Worm (Caenorhabditis elegans): ENCODE results near the gene F01G10.6.

Gene F01G10.6

DNA sequence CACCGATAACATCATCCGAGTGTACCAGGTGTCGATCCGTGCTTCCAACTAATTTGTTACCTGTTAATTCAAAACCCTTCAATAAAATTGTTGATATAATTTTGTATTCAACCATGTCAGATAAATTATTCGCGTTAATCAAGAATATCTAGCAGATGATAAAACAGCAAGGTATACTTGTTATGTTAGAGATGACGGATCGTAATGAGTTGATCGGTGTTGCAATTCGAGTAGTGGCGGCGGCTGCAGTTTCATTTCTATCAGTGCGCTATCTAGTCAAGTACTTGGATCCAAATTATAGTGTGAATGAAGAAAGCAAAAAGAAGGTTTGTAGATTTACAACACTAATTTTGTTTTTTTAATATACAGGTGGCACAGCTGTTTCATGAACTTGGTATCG, 49.7 kb downstream of the F01G10.6 start, which contains the start of gene mspn-1 (continued):
- TF ChIP-seq dpl-1 (GFP tag; optimal IDR thresholded peaks at IDR 0.05), result no peak
- TF ChIP-seq mel-28 (tag; optimal IDR thresholded peaks at IDR 0.05; ENCODE audit: borderline replicate concordance), result no peak
- TF ChIP-seq dox-1 (GFP tag; IDR thresholded peaks at IDR 0.05), result no peak
- TF ChIP-seq rcor-1 (GFP tag; IDR thresholded peaks at IDR 0.05), result peak; percentile 21; the same call in 1 of the 2 replicates
- no peak for TF ChIP-seq nfyb-1 (GFP tag; IDR thresholded peaks at IDR 0.05)
- peak; percentile 16 for TF ChIP-seq lsl-1 (GFP tag; optimal IDR thresholded peaks at IDR 0.05)
- no peak for TF ChIP-seq snpc-4 (GFP tag; optimal IDR thresholded peaks at IDR 0.05)
- TF ChIP-seq snpc-4 (tag; optimal IDR thresholded peaks at IDR 0.05), result no peak
- TF ChIP-seq xnd-1 (tag; optimal IDR thresholded peaks at IDR 0.05), result no peak
- no peak for TF ChIP-seq lir-1 (GFP tag; conservative IDR thresholded peaks at IDR 0.05)
- no peak for TF ChIP-seq T07F8.4 (tag; optimal IDR thresholded peaks at IDR 0.05)
- TF ChIP-seq lin-26 (GFP tag; IDR thresholded peaks at IDR 0.05), result 0 out of 2 replicates have a peak, but pooled peaks have one; percentile 48
- TF ChIP-seq repo-1 (tag; optimal IDR thresholded peaks at IDR 0.05), result no peak
- TF ChIP-seq aptf-3 (GFP tag; IDR thresholded peaks at IDR 0.05), result no peak
- TF ChIP-seq snpc-1.3 (tag; optimal IDR thresholded peaks at IDR 0.05; ENCODE audit: insufficient read depth), result no peak
- TF ChIP-seq B0261.1 (tag; optimal IDR thresholded peaks at IDR 0.05), result no peak
- TF ChIP-seq madf-6 (GFP tag; IDR thresholded peaks at IDR 0.05), result peak; percentile 54; the same call in 1 of the 2 replicates
- TF ChIP-seq hsf-1 (GFP tag; IDR thresholded peaks at IDR 0.05), result peak; percentile 61; the same call in 1 of the 2 replicates
- no peak for TF ChIP-seq nhr-27 (tag; optimal IDR thresholded peaks at IDR 0.05)
- TF ChIP-seq K12H6.12 (tag; optimal IDR thresholded peaks at IDR 0.05), result no peak
- no peak for TF ChIP-seq aptf-2 (GFP tag; conservative IDR thresholded peaks at IDR 0.05)
- TF ChIP-seq F22D6.2 (tag; optimal IDR thresholded peaks at IDR 0.05), result no peak
- TF ChIP-seq hmg-20 (GFP tag; IDR thresholded peaks at IDR 0.05), result no peak
- TF ChIP-seq ZK185.1 (tag; optimal IDR thresholded peaks at IDR 0.05; ENCODE audit: poor library complexity, severe bottlenecking), result no peak
- no peak for TF ChIP-seq zim-3 (tag; optimal IDR thresholded peaks at IDR 0.05)
- no peak for TF ChIP-seq let-526 (GFP tag; IDR thresholded peaks at IDR 0.05)
- no peak for TF ChIP-seq lin-40 (tag; optimal IDR thresholded peaks at IDR 0.05)
- no peak for TF ChIP-seq nhr-120 (GFP tag; IDR thresholded peaks at IDR 0.05)
- no peak for TF ChIP-seq T26A5.8 (tag; optimal IDR thresholded peaks at IDR 0.05)
- TF ChIP-seq gei-17 (GFP tag; optimal IDR thresholded peaks at IDR 0.05), result no peak
- peak; percentile 46 for TF ChIP-seq tlf-1 (GFP tag; optimal IDR thresholded peaks at IDR 0.05)
- no peak for TF ChIP-seq tbx-9 (tag; optimal IDR thresholded peaks at IDR 0.05; ENCODE audit: borderline replicate concordance)
- TF ChIP-seq somi-1 (GFP tag; optimal IDR thresholded peaks at IDR 0.05), result no peak
- TF ChIP-seq Y67H2A.10 (GFP tag; conservative IDR thresholded peaks at IDR 0.05), result no peak
- peak; percentile 65; the same call in 1 of the 2 replicates for TF ChIP-seq B0336.3 (GFP tag; IDR thresholded peaks at IDR 0.05)
- TF ChIP-seq nhr-80 (tag; optimal IDR thresholded peaks at IDR 0.05), result no peak
- peak; percentile 43 for TF ChIP-seq lin-54 (GFP tag; optimal IDR thresholded peaks at IDR 0.05)
- TF ChIP-seq F23B12.7 (tag; optimal IDR thresholded peaks at IDR 0.05; ENCODE audit: insufficient read depth), result no peak
- TF ChIP-seq hrde-1 (tag; optimal IDR thresholded peaks at IDR 0.05; ENCODE audit: borderline replicate concordance), result no peak
- TF ChIP-seq attf-5 (GFP tag; optimal IDR thresholded peaks at IDR 0.05), result no peak
- no peak for TF ChIP-seq atf-7 (tag; optimal IDR thresholded peaks at IDR 0.05)
- TF ChIP-seq madf-3 (GFP tag; IDR thresholded peaks at IDR 0.05), result no peak

Data from whole organism, young adult.